Worm (Caenorhabditis elegans): ENCODE measurements around the gene C02F5.2.

DNA sequence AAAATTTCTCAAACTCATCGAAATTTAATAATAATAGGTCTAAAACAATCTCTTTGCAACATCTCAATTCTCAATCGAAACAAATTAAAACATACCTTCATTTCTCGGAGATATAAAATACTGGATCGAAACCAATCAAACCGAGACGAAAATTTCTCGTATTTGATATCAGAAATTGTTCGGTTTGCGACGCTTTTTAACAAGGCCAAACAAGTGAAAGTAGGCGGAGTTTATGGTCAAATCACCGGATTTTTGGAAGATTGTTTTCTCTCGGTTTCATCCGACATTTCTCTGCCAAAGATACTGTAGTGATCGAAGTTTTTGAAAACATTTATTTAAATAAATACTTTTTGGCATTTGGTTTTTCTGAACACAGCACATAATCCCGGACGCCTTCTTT is 14.1 kb upstream of the C02F5.2 start, which contains the start of gene C02F5.14:
- no peak for TF ChIP-seq flt-1 (GFP tag; IDR thresholded peaks at IDR 0.05)
- TF ChIP-seq ceh-36 (tag; optimal IDR thresholded peaks at IDR 0.05) = no peak
- TF ChIP-seq ets-7 (tag; optimal IDR thresholded peaks at IDR 0.05) = no peak
- no peak for TF ChIP-seq ceh-13 (GFP tag; optimal IDR thresholded peaks at IDR 0.05)
- no peak for TF ChIP-seq hmbx-1 (tag; optimal IDR thresholded peaks at IDR 0.05)
- TF ChIP-seq ama-1 (optimal IDR thresholded peaks at IDR 0.05) = no peak
- no peak for TF ChIP-seq hmg-4 (GFP tag; optimal IDR thresholded peaks at IDR 0.05)
- no peak for TF ChIP-seq B0310.2 (tag; optimal IDR thresholded peaks at IDR 0.05)
- TF ChIP-seq aly-1 (tag; optimal IDR thresholded peaks at IDR 0.05) = no peak
- no peak for TF ChIP-seq sea-1 (GFP tag; conservative IDR thresholded peaks at IDR 0.05)
